Fruit fly (Drosophila melanogaster) whole organism, wandering third instar larva: ENCODE data around the gene CG34461.

Experiments used
- Abd-B ChIP-seq: fragments of >200 bp; optimal IDR thresholded peaks from 2 replicates; lab custom pipeline; 2017; ENCODE audit warnings: missing biosample characterization, missing genetic modification characterization
- CG32264 ChIP-seq: fragments of 200-800 bp; sonication (Bioruptor generic); optimal IDR thresholded peaks from 2 replicates; lab custom pipeline; 2016; ENCODE audit warnings: missing biosample characterization, missing genetic modification characterization
- CG9705 ChIP-seq: fragments of 200-800 bp; sonication (Bioruptor generic); optimal IDR thresholded peaks from 2 replicates; lab custom pipeline; 2018; ENCODE audit warnings: missing biosample characterization, mild to moderate bottlenecking, missing genetic modification characterization
- CrebA ChIP-seq: fragments of 200-800 bp; sonication (Bioruptor generic); optimal IDR thresholded peaks from 2 replicates; lab custom pipeline; 2016; ENCODE audit warnings: missing biosample characterization, mild to moderate bottlenecking, missing genetic modification characterization, borderline replicate concordance
- Dfd ChIP-seq: fragments of >200 bp; optimal IDR thresholded peaks from 2 replicates; lab custom pipeline; 2017; ENCODE audit warnings: missing biosample characterization, missing genetic modification characterization
- Dif ChIP-seq: fragments of 200-275, 200-300 bp; sonication (Bioruptor generic); optimal IDR thresholded peaks from 2 replicates; lab custom pipeline; 2018; ENCODE audit warnings: missing biosample characterization, missing genetic modification characterization; ENCODE audit not compliant: partially characterized antibody
- GATAd ChIP-seq: sonication (Bioruptor generic); optimal IDR thresholded peaks from 2 replicates; lab custom pipeline; 2016; ENCODE audit warnings: missing biosample characterization, missing genetic modification characterization
- HLH106 ChIP-seq: fragments of 200-800 bp; optimal IDR thresholded peaks from 3 replicates; lab custom pipeline; 2019; ENCODE audit warnings: missing biosample characterization, mild to moderate bottlenecking, missing genetic modification characterization, moderate library complexity
- Hnf4 ChIP-seq: fragments of 200-800 bp; sonication (Bioruptor generic); optimal IDR thresholded peaks from 2 replicates; lab custom pipeline; 2016; ENCODE audit warnings: missing biosample characterization, mild to moderate bottlenecking, missing genetic modification characterization
- Hr78 ChIP-seq: fragments of >200 bp; optimal IDR thresholded peaks from 2 replicates; lab custom pipeline; 2017; ENCODE audit warnings: missing biosample characterization, missing genetic modification characterization
- Hr83 ChIP-seq: fragments of 200-300 bp; sonication (Bioruptor generic); optimal IDR thresholded peaks from 2 replicates; lab custom pipeline; 2016; ENCODE audit warnings: missing biosample characterization, mild to moderate bottlenecking, missing genetic modification characterization, moderate library complexity; ENCODE audit not compliant: poor library complexity, severe bottlenecking
- Jra ChIP-seq: sonication (Bioruptor generic); optimal IDR thresholded peaks from 2 replicates; lab custom pipeline; 2016; ENCODE audit warnings: missing biosample characterization, missing genetic modification characterization
- Mio ChIP-seq: sonication (Bioruptor generic); optimal IDR thresholded peaks from 2 replicates; lab custom pipeline; 2016; ENCODE audit warnings: missing biosample characterization, missing genetic modification characterization
- Myc ChIP-seq: fragments of >200 bp; optimal IDR thresholded peaks from 2 replicates; lab custom pipeline; 2017
- N ChIP-seq: fragments of >200 bp; optimal IDR thresholded peaks from 2 replicates; lab custom pipeline; 2018; ENCODE audit warnings: missing biosample characterization, missing external identifiers, missing genetic modification characterization
- OdsH ChIP-seq: fragments of 200-800 bp; sonication (Bioruptor generic); optimal IDR thresholded peaks from 2 replicates; lab custom pipeline; 2016; ENCODE audit warnings: missing biosample characterization, mild to moderate bottlenecking, missing genetic modification characterization
- Rel ChIP-seq, 2 experiments: fragments of 200-800 bp; sonication (Bioruptor generic) in 1 of 2; optimal IDR thresholded peaks; 2 replicates in 1 of 2; 3 replicates in 1 of 2; lab custom pipeline; 2016 to 2019; ENCODE audit warnings: mild to moderate bottlenecking in 2 of 2, missing biosample characterization in 2 of 2, missing genetic modification characterization in 2 of 2, moderate library complexity in 1 of 2
- Sp1 ChIP-seq: fragments of 200-800 bp; sonication (Bioruptor generic); optimal IDR thresholded peaks from 3 replicates; lab custom pipeline; 2019; ENCODE audit warnings: missing biosample characterization, mild to moderate bottlenecking, missing genetic modification characterization, moderate library complexity
- Vsx2 ChIP-seq: fragments of 200-300, 225-300 bp; sonication (Bioruptor generic); optimal IDR thresholded peaks from 2 replicates; lab custom pipeline; 2018; ENCODE audit warnings: missing biosample characterization, missing genetic modification characterization; ENCODE audit not compliant: partially characterized antibody
- br ChIP-seq: fragments of 200-800 bp; sonication (Bioruptor generic); optimal IDR thresholded peaks from 2 replicates; lab custom pipeline; 2016; ENCODE audit warnings: missing biosample characterization, missing genetic modification characterization
- brk ChIP-seq: fragments of 200-800 bp; sonication (Bioruptor generic); optimal IDR thresholded peaks from 2 replicates; lab custom pipeline; 2016; ENCODE audit warnings: missing biosample characterization, mild to moderate bottlenecking, missing genetic modification characterization
- dl ChIP-seq, 2 experiments: fragments of 175-275, 200-275 bp in 1 of 2; fragments of 200-275 bp in 1 of 2; sonication (Bioruptor generic); optimal IDR thresholded peaks; lab custom pipeline; 2018; ENCODE audit warnings: mild to moderate bottlenecking in 2 of 2, missing biosample characterization in 2 of 2, missing genetic modification characterization in 2 of 2, moderate library complexity in 2 of 2; ENCODE audit not compliant: partially characterized antibody in 2 of 2, insufficient read depth in 1 of 2
- dmrt93B ChIP-seq: fragments of 200-800 bp; sonication (Bioruptor generic); optimal IDR thresholded peaks from 2 replicates; lab custom pipeline; 2018; ENCODE audit warnings: missing biosample characterization, mild to moderate bottlenecking, missing genetic modification characterization
- dsf ChIP-seq: sonication (Bioruptor generic); optimal IDR thresholded peaks from 2 replicates; lab custom pipeline; 2016; ENCODE audit warnings: missing biosample characterization, missing genetic modification characterization, borderline replicate concordance
- ey ChIP-seq: fragments of 200-800 bp; sonication (Bioruptor generic); optimal IDR thresholded peaks from 2 replicates; lab custom pipeline; 2016; ENCODE audit warnings: missing biosample characterization, missing genetic modification characterization
- foxo ChIP-seq, 2 experiments: fragments of 200-800 bp; sonication (Bioruptor generic); optimal IDR thresholded peaks; 2 replicates in 1 of 2; 3 replicates in 1 of 2; lab custom pipeline; 2016 to 2017; ENCODE audit warnings: missing biosample characterization in 2 of 2, missing genetic modification characterization in 2 of 2
- fru ChIP-seq: fragments of 200-800 bp; sonication (Bioruptor generic); optimal IDR thresholded peaks from 3 replicates; lab custom pipeline; 2016; ENCODE audit warnings: missing biosample characterization, mild to moderate bottlenecking, missing genetic modification characterization
- h ChIP-seq: fragments of 200-800 bp; sonication (Bioruptor generic); optimal IDR thresholded peaks from 3 replicates; lab custom pipeline; 2016; ENCODE audit warnings: missing biosample characterization, mild to moderate bottlenecking, missing genetic modification characterization
- jim ChIP-seq: fragments of 175-275, 200-325 bp; sonication (Bioruptor generic); optimal IDR thresholded peaks from 2 replicates; lab custom pipeline; 2016; ENCODE audit warnings: missing biosample characterization, mild to moderate bottlenecking, missing genetic modification characterization
- lola ChIP-seq: fragments of >200 bp; optimal IDR thresholded peaks from 2 replicates; lab custom pipeline; 2017; ENCODE audit warnings: missing biosample characterization, missing genetic modification characterization
- pan ChIP-seq: fragments of >200 bp; optimal IDR thresholded peaks from 2 replicates; lab custom pipeline; 2017
- psq ChIP-seq: fragments of 200-800 bp; sonication (Bioruptor generic); optimal IDR thresholded peaks from 3 replicates; lab custom pipeline; 2017; ENCODE audit warnings: missing biosample characterization, mild to moderate bottlenecking, missing genetic modification characterization, moderate library complexity
- rgr ChIP-seq: fragments of 200-800 bp; sonication (Bioruptor generic); optimal IDR thresholded peaks from 3 replicates; lab custom pipeline; 2016; ENCODE audit warnings: missing biosample characterization, mild to moderate bottlenecking, missing genetic modification characterization
- sage ChIP-seq: fragments of 200-800 bp; sonication (Bioruptor generic); optimal IDR thresholded peaks from 2 replicates; lab custom pipeline; 2016; ENCODE audit warnings: missing biosample characterization, mild to moderate bottlenecking, missing genetic modification characterization
- sv ChIP-seq: fragments of 200-800 bp; sonication (Bioruptor generic); optimal IDR thresholded peaks from 3 replicates; lab custom pipeline; 2016; ENCODE audit warnings: missing biosample characterization, missing genetic modification characterization
- tai ChIP-seq: sonication (Bioruptor generic); optimal IDR thresholded peaks from 2 replicates; lab custom pipeline; 2016; ENCODE audit warnings: missing biosample characterization, missing genetic modification characterization
- usp ChIP-seq: fragments of >200 bp; optimal IDR thresholded peaks from 2 replicates; lab custom pipeline; 2017; ENCODE audit warnings: missing biosample characterization, missing genetic modification characterization
- woc ChIP-seq: sonication (Bioruptor generic); optimal IDR thresholded peaks from 2 replicates; lab custom pipeline; 2016; ENCODE audit warnings: missing biosample characterization, mild to moderate bottlenecking, missing genetic modification characterization

CG34461 gene

DNA sequence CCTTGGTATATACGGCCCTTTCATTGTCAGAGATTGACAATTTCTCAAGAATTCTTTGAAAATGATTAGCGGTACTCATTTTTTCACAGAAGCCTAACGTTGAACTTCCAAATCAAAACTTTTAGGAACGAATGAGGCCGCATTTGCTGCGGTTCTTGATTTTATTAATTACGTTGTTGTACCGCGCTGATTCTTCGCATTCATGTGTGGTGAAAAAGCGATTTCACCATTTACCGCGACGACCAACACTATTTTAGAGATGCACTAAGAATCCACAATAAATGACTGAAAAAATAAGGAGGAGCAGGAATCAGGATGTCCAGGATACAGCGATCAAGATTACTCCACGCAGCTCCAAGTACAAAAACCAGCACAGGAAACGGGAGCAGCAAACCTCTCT, 21.7 kb upstream of the CG34461 start, which contains the start of the genes CG7194 and Sbp2:
Gene CG7194 (minus strand): TSS at position 148 of the 400 bp plus-strand sequence.
Gene Sbp2 (plus strand): TSS at position 246 of the 400 bp plus-strand sequence.
- no peak for TF ChIP-seq GATAd (GFP tag; lab: Kevin White, UChicago)
- no peak for TF ChIP-seq usp (GFP tag; lab: Kevin White, UChicago)
- no peak for TF ChIP-seq OdsH
- peak; percentile 7 for TF ChIP-seq psq (GFP tag; lab: Kevin White, UChicago)
- no peak for TF ChIP-seq fru (GFP tag; lab: Kevin White, UChicago)
- no peak for TF ChIP-seq br (GFP tag; lab: Kevin White, UChicago)
- peak; percentile 12 for TF ChIP-seq rgr (GFP tag; lab: Kevin White, UChicago)
- TF ChIP-seq N (GFP tag; lab: Kevin White, UChicago) = no peak
- peak; percentile 27 for TF ChIP-seq Myc (lab: Kevin White, UChicago)
- TF ChIP-seq Jra = no peak
- no peak for TF ChIP-seq dl (GFP tag; optimal IDR thresholded peaks at IDR 0.05; lab: Kevin White, UChicago; ENCODE audit: insufficient read depth in 1 of 2, partially characterized antibody in 2 of 2)
- no peak for TF ChIP-seq CG32264

DNA sequence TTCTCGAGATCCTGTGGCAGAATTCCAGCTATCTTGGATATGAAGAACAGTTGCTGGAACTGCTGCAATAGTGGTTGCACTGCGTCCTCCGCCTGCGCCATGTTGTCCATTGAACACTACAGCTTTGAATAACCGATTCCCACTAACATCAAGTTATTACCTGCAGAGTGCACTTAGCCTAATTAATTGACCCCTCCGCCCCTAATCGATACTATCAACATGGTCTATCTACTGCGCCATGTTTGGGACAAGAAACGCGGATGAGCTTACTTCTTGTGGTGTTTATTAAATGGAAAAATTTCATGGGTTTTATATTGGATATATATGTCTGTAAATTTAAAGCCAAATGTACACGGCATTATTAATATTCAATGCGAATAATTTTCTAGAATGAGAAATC, 18.8 kb upstream of the CG34461 start, which contains the start of gene Gr66a:
Gene Gr66a (minus strand): TSS at position 101 of the 400 bp plus-strand sequence.
- TF ChIP-seq HLH106 (tag; lab: Kevin White, UChicago) (no peak), sage (GFP tag; lab: Kevin White, UChicago) (no peak), Mio (GFP tag; lab: Kevin White, UChicago) (no peak), Dfd (GFP tag; lab: Kevin White, UChicago) (no peak), sv (GFP tag; lab: Kevin White, UChicago) (no peak), GATAd (GFP tag; lab: Kevin White, UChicago) (no peak), lola (no peak), Vsx2 (GFP tag; lab: Kevin White, UChicago) (no peak), psq (GFP tag; lab: Kevin White, UChicago) (no peak), woc (no peak), Sp1 (GFP tag; lab: Kevin White, UChicago) (no peak), Rel (GFP tag; optimal IDR thresholded peaks at IDR 0.05; lab: Kevin White, UChicago) (no peak), Rel (tag; optimal IDR thresholded peaks at IDR 0.05; lab: Kevin White, UChicago) (no peak), N (GFP tag; lab: Kevin White, UChicago) (no peak), br (GFP tag; lab: Kevin White, UChicago) (no peak), Myc (lab: Kevin White, UChicago) (no peak), dl (GFP tag; optimal IDR thresholded peaks at IDR 0.05; lab: Kevin White, UChicago; ENCODE audit: insufficient read depth in 1 of 2, partially characterized antibody in 2 of 2) (no peak), rgr (GFP tag; lab: Kevin White, UChicago) (no peak)

DNA sequence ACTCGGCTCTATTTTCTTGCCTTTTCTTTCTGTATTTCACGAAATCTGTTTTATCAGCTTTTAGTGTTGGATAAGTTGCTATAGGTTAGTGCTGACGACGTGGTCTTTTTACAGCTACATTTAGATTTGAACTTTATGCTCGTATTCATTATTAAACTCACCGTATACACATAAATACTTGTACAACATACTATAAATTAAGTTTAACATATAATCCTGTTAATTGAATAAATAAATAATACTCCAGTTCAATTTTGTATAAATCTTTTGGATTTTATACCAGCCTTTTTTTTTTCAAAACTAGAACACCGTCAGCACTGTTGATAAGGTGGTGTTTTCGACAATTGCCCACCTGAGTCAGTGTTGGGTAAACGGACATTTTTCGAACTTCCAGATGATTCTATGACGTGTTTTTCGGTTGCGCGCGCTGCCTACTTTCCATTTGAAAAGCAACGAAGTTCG, 16.7 kb upstream of the CG34461 start, which contains the start of gene BI-1:
Gene BI-1 (minus strand): TSS at position 51 of the 462 bp plus-strand sequence.
- peak; percentile 84 for TF ChIP-seq fru (GFP tag; lab: Kevin White, UChicago)
- peak; percentile 78 for TF ChIP-seq rgr (GFP tag; lab: Kevin White, UChicago)
- TF ChIP-seq Rel (GFP tag; optimal IDR thresholded peaks at IDR 0.05; lab: Kevin White, UChicago) = no peak
- peak; percentile 56 for TF ChIP-seq Rel (tag; optimal IDR thresholded peaks at IDR 0.05; lab: Kevin White, UChicago)
- peak; percentile 99 for TF ChIP-seq Myc (lab: Kevin White, UChicago)
- no peak for TF ChIP-seq usp (GFP tag; lab: Kevin White, UChicago)
- no peak for TF ChIP-seq Dfd (GFP tag; lab: Kevin White, UChicago)
- TF ChIP-seq dl (GFP tag; optimal IDR thresholded peaks at IDR 0.05; lab: Kevin White, UChicago; ENCODE audit: insufficient read depth in 1 of 2, partially characterized antibody in 2 of 2) = no peak
- TF ChIP-seq h (GFP tag; lab: Kevin White, UChicago) = peak; percentile 80
- TF ChIP-seq foxo (GFP tag; optimal IDR thresholded peaks at IDR 0.05; lab: Kevin White, UChicago) = peak in 1 of 2 experiments; percentile 83
- TF ChIP-seq dmrt93B (GFP tag; lab: Kevin White, UChicago) = no peak
- peak; percentile 44 for TF ChIP-seq OdsH
- peak; percentile 64 for TF ChIP-seq brk (GFP tag; lab: Kevin White, UChicago)
- TF ChIP-seq Vsx2 (GFP tag; lab: Kevin White, UChicago) = no peak
- no peak for TF ChIP-seq tai (GFP tag; lab: Kevin White, UChicago)
- TF ChIP-seq Dif (GFP tag; lab: Kevin White, UChicago) = no peak
- TF ChIP-seq woc = peak; percentile 86
- TF ChIP-seq Hr83 = no peak
- peak; percentile 21 for TF ChIP-seq dsf (GFP tag; lab: Kevin White, UChicago)
- peak; percentile 63 for TF ChIP-seq Jra
- no peak for TF ChIP-seq jim (GFP tag; lab: Kevin White, UChicago)
- TF ChIP-seq Hnf4 (GFP tag; lab: Kevin White, UChicago) = peak; percentile 68
- no peak for TF ChIP-seq pan
- TF ChIP-seq N (GFP tag; lab: Kevin White, UChicago) = no peak
- no peak for TF ChIP-seq Hr78 (GFP tag; lab: Kevin White, UChicago)
- TF ChIP-seq Abd-B = no peak
- TF ChIP-seq CG32264 = no peak
- no peak for TF ChIP-seq lola
- TF ChIP-seq sv (GFP tag; lab: Kevin White, UChicago) = peak; percentile 29
- peak; percentile 7 for TF ChIP-seq sage (GFP tag; lab: Kevin White, UChicago)
- peak; percentile 79 for TF ChIP-seq HLH106 (tag; lab: Kevin White, UChicago)
- TF ChIP-seq CrebA (GFP tag; lab: Kevin White, UChicago) = no peak
- TF ChIP-seq CG9705 = peak; percentile 69
- TF ChIP-seq psq (GFP tag; lab: Kevin White, UChicago) = peak; percentile 75
- TF ChIP-seq ey (GFP tag; lab: Kevin White, UChicago) = peak; percentile 25
- TF ChIP-seq GATAd (GFP tag; lab: Kevin White, UChicago) = no peak
- peak; percentile 69 for TF ChIP-seq br (GFP tag; lab: Kevin White, UChicago)
- no peak for TF ChIP-seq Mio (GFP tag; lab: Kevin White, UChicago)
- TF ChIP-seq Sp1 (GFP tag; lab: Kevin White, UChicago) = peak; percentile 79
